Worm (Caenorhabditis elegans): ENCODE data around the gene ZK688.11.

ce11 chrIII:7872776-7873175 is 12.0 kb downstream of the ZK688.11 start:
- TF ChIP-seq pqm-1 (tag; optimal IDR thresholded peaks at IDR 0.05): no peak
- TF ChIP-seq ets-4 (tag; optimal IDR thresholded peaks at IDR 0.05): no peak
- no peak for TF ChIP-seq ceh-14 (tag; optimal IDR thresholded peaks at IDR 0.05)
- no peak for TF ChIP-seq ceh-22 (tag; optimal IDR thresholded peaks at IDR 0.05)
- TF ChIP-seq T23F11.4 (GFP tag; optimal IDR thresholded peaks at IDR 0.05): no peak
- no peak for TF ChIP-seq pax-1 (tag; optimal IDR thresholded peaks at IDR 0.05)
- TF ChIP-seq rnt-1 (tag; optimal IDR thresholded peaks at IDR 0.05): no peak
- no peak for TF ChIP-seq hlh-30 (tag; optimal IDR thresholded peaks at IDR 0.05; ENCODE audit: insufficient read depth)
- TF ChIP-seq hlh-13 (GFP tag; optimal IDR thresholded peaks at IDR 0.05): no peak
- no peak for TF ChIP-seq ama-1 (optimal IDR thresholded peaks at IDR 0.05)
- TF ChIP-seq sdc-2 (tag; optimal IDR thresholded peaks at IDR 0.05): no peak
- TF ChIP-seq nfya-1 (tag; optimal IDR thresholded peaks at IDR 0.05): no peak
- TF ChIP-seq K02D7.2 (tag; optimal IDR thresholded peaks at IDR 0.05): no peak
- no peak for TF ChIP-seq ref-2 (tag; optimal IDR thresholded peaks at IDR 0.05)
